Fruit fly (Drosophila melanogaster) whole organism, prepupa: ENCODE results near the gene CG4582.

Source experiments
- CG1621 ChIP-seq: fragments of 200-800 bp; sonication (Bioruptor generic); optimal IDR thresholded peaks from 3 replicates; lab custom pipeline; 2018; ENCODE audit warnings: missing biosample characterization, mild to moderate bottlenecking, missing genetic modification characterization
- CG6792 ChIP-seq: fragments of 200-800 bp; sonication (Bioruptor generic); optimal IDR thresholded peaks from 3 replicates; lab custom pipeline; 2016; ENCODE audit warnings: missing biosample characterization, missing genetic modification characterization

DNA sequence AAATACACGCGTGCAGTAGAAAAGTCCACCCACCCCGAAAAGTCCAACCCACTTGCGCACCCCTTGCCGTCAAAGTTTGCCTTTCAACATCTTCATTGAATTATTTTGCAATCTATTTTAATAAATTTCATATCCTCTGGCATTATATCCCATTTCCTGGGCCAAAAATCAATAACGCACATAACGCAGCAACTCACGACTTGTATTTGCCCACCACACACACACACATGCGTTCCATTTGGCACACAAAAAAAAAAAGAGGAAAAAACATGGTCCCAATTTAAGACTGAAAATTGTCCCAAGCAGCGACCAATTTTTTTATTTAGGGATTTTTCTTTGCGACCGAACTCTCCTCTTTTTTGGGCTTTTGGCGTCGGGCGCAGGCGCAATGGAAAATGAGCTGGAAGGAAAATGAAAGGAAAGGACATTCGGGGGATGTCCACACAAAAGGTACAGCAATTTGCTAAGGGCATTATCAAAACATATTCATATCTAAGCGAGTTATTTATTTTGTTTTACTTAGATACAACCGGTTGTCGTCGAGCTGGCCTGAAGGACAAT is 8.0 kb upstream of the CG4582 start:
- no peak for TF ChIP-seq CG1621 (tag; lab: Kevin White, UChicago)
- no peak for TF ChIP-seq CG6792 (GFP tag; lab: Kevin White, UChicago)
